Worm (Caenorhabditis elegans): ENCODE results near the gene F59A7.14.

Gene F59A7.14

DNA sequence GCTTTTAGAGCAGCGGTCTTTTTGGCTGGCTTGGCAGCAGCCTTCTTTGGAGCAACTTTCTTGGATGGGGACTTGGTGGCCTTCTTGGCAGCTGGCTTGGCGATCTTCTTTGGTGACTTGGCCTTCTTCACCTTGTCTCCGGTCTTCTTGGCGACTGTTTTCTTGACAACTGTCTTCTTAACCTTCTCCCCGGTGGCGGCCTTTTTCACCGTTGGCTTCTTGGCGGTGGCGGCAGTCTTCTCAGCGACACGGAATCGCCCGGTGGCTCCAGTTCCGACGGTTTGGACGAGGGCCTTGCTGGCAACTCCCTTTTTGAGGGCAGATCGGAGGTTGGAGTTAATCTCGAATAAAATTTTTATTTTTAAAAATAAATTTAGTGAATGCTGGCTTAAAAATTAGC lies 11.9 kb downstream of the F59A7.14 start:
- no peak for TF ChIP-seq npax-4 (tag; optimal IDR thresholded peaks at IDR 0.05)
- TF ChIP-seq ceh-9 (tag; optimal IDR thresholded peaks at IDR 0.05): no peak
- no peak for TF ChIP-seq ttx-3 (tag; optimal IDR thresholded peaks at IDR 0.05)
- no peak for TF ChIP-seq unc-42 (tag; optimal IDR thresholded peaks at IDR 0.05)
- no peak for TF ChIP-seq ceh-31 (tag; optimal IDR thresholded peaks at IDR 0.05)

DNA sequence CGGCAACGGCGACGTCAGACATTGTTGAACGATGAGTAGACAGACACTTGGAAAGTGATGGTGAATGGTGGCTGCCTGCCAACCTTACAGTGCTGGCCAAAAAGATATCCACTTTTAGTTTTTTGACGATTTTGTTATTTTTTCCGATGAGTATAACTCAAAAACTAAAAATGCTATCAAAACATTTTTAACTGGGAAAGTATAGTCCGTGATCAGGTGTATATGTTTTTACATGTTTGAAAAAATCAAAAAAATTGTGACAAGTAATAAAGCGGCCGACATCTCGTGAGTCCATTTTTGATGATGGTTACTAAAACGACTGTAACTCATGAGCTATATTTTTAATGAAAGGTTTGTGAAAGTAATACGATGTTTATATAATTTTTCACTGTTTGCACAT lies 12.7 kb downstream of the F59A7.14 start, which contains the start of gene hil-6:
hil-6 (minus strand) TSS at position 101 of the 400 bp plus-strand sequence.
- no peak for TF ChIP-seq tbx-2 (tag; optimal IDR thresholded peaks at IDR 0.05)
- TF ChIP-seq ceh-48 (tag; optimal IDR thresholded peaks at IDR 0.05): no peak
- no peak for TF ChIP-seq ztf-16 (tag; optimal IDR thresholded peaks at IDR 0.05)
- no peak for TF ChIP-seq hlh-13 (GFP tag; optimal IDR thresholded peaks at IDR 0.05)
- no peak for TF ChIP-seq K02D7.2 (tag; optimal IDR thresholded peaks at IDR 0.05)
- no peak for TF ChIP-seq fkh-10 (GFP tag; optimal IDR thresholded peaks at IDR 0.05)
- no peak for TF ChIP-seq ref-2 (tag; optimal IDR thresholded peaks at IDR 0.05)
- no peak for TF ChIP-seq zip-5 (tag; optimal IDR thresholded peaks at IDR 0.05)
- no peak for TF ChIP-seq nfya-1 (tag; optimal IDR thresholded peaks at IDR 0.05)
- no peak for TF ChIP-seq ceh-34 (tag; optimal IDR thresholded peaks at IDR 0.05)
- no peak for TF ChIP-seq ceh-19 (GFP tag; optimal IDR thresholded peaks at IDR 0.05)
- no peak for TF ChIP-seq ets-4 (tag; optimal IDR thresholded peaks at IDR 0.05)
- TF ChIP-seq elt-2 (tag; optimal IDR thresholded peaks at IDR 0.05): no peak
- no peak for TF ChIP-seq eyg-1 (tag; optimal IDR thresholded peaks at IDR 0.05)
- TF ChIP-seq ttx-3 (tag; optimal IDR thresholded peaks at IDR 0.05): no peak
- TF ChIP-seq lim-6 (tag; optimal IDR thresholded peaks at IDR 0.05): no peak
- no peak for TF ChIP-seq pha-2 (tag; optimal IDR thresholded peaks at IDR 0.05)
- TF ChIP-seq dmd-4 (tag; optimal IDR thresholded peaks at IDR 0.05; ENCODE audit: borderline replicate concordance): no peak
- TF ChIP-seq pat-9 (tag; optimal IDR thresholded peaks at IDR 0.05): no peak
- no peak for TF ChIP-seq dve-1 (tag; optimal IDR thresholded peaks at IDR 0.05)

DNA sequence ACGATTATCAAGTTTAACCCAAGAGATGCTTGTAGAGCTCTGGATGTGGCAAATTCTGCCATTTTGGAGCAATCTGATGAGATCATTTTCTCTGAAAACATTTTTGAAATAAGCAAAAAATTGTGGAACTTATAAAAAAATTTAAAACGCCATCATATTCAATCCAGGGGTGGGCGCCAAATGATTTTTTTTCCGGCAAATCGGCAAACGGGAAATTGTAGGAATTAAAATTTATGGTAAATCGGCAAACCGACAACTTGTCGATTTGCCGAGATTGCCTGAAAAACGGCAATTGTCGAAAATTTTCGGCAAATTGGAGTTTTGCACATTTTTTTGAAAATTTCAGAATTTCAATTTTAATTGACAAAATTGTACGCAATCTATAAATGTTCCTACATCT lies 16.8 kb downstream of the F59A7.14 start, which contains the start of gene srab-23:
srab-23 (minus strand) TSS at position 101 of the 400 bp plus-strand sequence.
- no peak for TF ChIP-seq che-1 (tag; optimal IDR thresholded peaks at IDR 0.05)
- no peak for TF ChIP-seq unc-86 (tag; optimal IDR thresholded peaks at IDR 0.05)
- TF ChIP-seq mec-3 (tag; optimal IDR thresholded peaks at IDR 0.05; ENCODE audit: borderline replicate concordance): no peak
- TF ChIP-seq nhr-232 (tag; optimal IDR thresholded peaks at IDR 0.05): no peak
- TF ChIP-seq odd-2 (tag; optimal IDR thresholded peaks at IDR 0.05): no peak
- TF ChIP-seq rnt-1 (tag; optimal IDR thresholded peaks at IDR 0.05): no peak
- TF ChIP-seq hlh-13 (GFP tag; optimal IDR thresholded peaks at IDR 0.05): no peak
- TF ChIP-seq nfya-1 (tag; optimal IDR thresholded peaks at IDR 0.05): no peak
- TF ChIP-seq sox-4 (tag; optimal IDR thresholded peaks at IDR 0.05): no peak
- TF ChIP-seq ztf-16 (tag; optimal IDR thresholded peaks at IDR 0.05): no peak
- TF ChIP-seq ceh-18 (tag; optimal IDR thresholded peaks at IDR 0.05): no peak
- no peak for TF ChIP-seq ceh-34 (tag; optimal IDR thresholded peaks at IDR 0.05)
- TF ChIP-seq C08G9.2 (tag; optimal IDR thresholded peaks at IDR 0.05): no peak
- TF ChIP-seq ceh-45 (GFP tag; IDR thresholded peaks at IDR 0.05): no peak
- no peak for TF ChIP-seq pat-9 (tag; optimal IDR thresholded peaks at IDR 0.05)
- no peak for TF ChIP-seq ceh-22 (tag; optimal IDR thresholded peaks at IDR 0.05)
- TF ChIP-seq sdc-2 (tag; optimal IDR thresholded peaks at IDR 0.05): no peak
- no peak for TF ChIP-seq sox-2 (GFP tag; IDR thresholded peaks at IDR 0.05)

DNA sequence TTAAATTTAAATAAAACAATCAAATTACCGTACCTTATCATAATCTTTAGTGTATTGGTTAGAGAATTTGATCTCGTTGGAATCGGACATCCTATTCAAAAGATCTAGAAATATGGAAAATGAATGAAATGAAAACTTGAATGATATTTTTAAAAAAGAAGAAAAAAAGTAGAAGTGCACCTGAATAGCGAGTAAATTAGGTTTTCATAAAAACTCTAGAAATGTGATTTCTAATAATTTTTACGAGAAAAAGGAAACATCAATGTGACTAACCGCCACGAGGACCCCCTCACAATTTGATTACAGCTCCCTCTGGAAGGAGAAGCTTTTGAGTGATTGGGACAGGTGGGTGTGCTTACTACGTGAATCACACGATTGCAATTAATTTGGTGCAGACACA lies 27.2 kb downstream of the F59A7.14 start, which contains the start of gene Y40B10A.5:
Y40B10A.5 (minus strand) TSS at position 101 of the 400 bp plus-strand sequence.
- TF ChIP-seq zip-5 (tag; optimal IDR thresholded peaks at IDR 0.05): no peak
- no peak for TF ChIP-seq ceh-34 (tag; optimal IDR thresholded peaks at IDR 0.05)
- no peak for TF ChIP-seq sox-4 (tag; optimal IDR thresholded peaks at IDR 0.05)
- no peak for TF ChIP-seq fax-1 (tag; optimal IDR thresholded peaks at IDR 0.05)
- TF ChIP-seq hlh-6 (tag; optimal IDR thresholded peaks at IDR 0.05): no peak
- TF ChIP-seq lin-11 (tag; optimal IDR thresholded peaks at IDR 0.05): no peak
- TF ChIP-seq pros-1 (tag; optimal IDR thresholded peaks at IDR 0.05): no peak
- TF ChIP-seq che-1 (tag; optimal IDR thresholded peaks at IDR 0.05): no peak
- no peak for TF ChIP-seq K02D7.2 (tag; optimal IDR thresholded peaks at IDR 0.05)
- no peak for TF ChIP-seq ceh-6 (GFP tag; optimal IDR thresholded peaks at IDR 0.05)
- TF ChIP-seq mec-3 (tag; optimal IDR thresholded peaks at IDR 0.05; ENCODE audit: borderline replicate concordance): no peak
- TF ChIP-seq lim-6 (tag; optimal IDR thresholded peaks at IDR 0.05): no peak
- TF ChIP-seq odd-2 (tag; optimal IDR thresholded peaks at IDR 0.05): no peak
- no peak for TF ChIP-seq dve-1 (tag; optimal IDR thresholded peaks at IDR 0.05)

All from whole organism, late embryonic.